Worm (Caenorhabditis elegans) whole organism, L2 larva: ENCODE results near the gene gadr-2.

Experiments
- C34F6.9 ChIP-seq: fragments of 150-350 bp; optimal IDR thresholded peaks from 2 replicates; lab custom pipeline; 2014; ENCODE audit warnings: missing biosample characterization, missing genetic modification characterization
- F13H6.1 ChIP-seq: sonication (generic microtip); optimal IDR thresholded peaks from 2 replicates; lab custom pipeline; 2016; ENCODE audit warnings: missing genetic modification characterization, missing compliant biosample characterization
- R02D3.7 ChIP-seq: fragments of 150-350 bp; optimal IDR thresholded peaks from 2 replicates; lab custom pipeline; 2014; ENCODE audit warnings: missing biosample characterization, missing genetic modification characterization
- Y55F3AM.14 ChIP-seq: fragments of 200-800 bp; sonication (Bioruptor generic); optimal IDR thresholded peaks from 2 replicates; lab custom pipeline; 2018; ENCODE audit warnings: mild to moderate bottlenecking, missing genetic modification characterization, missing compliant biosample characterization
- alr-1 ChIP-seq: fragments of 150-350 bp; optimal IDR thresholded peaks from 2 replicates; lab custom pipeline; 2014; ENCODE audit warnings: missing biosample characterization, missing genetic modification characterization
- aly-2 ChIP-seq: fragments of 150-350 bp; optimal IDR thresholded peaks from 2 replicates; lab custom pipeline; 2014; ENCODE audit warnings: missing biosample characterization, missing genetic modification characterization
- ama-1 ChIP-seq: fragments of 150-350 bp; optimal IDR thresholded peaks from 2 replicates; lab custom pipeline; 2018; ENCODE audit warnings: inconsistent platforms
- blmp-1 ChIP-seq: sonication (generic microtip); optimal IDR thresholded peaks from 2 replicates; lab custom pipeline; 2017; ENCODE audit warnings: missing genetic modification characterization, mild to moderate bottlenecking, missing compliant biosample characterization, antibody characterized with exemption, moderate library complexity; ENCODE audit not compliant: insufficient read depth
- ceh-16 ChIP-seq: fragments of 150-350 bp; optimal IDR thresholded peaks from 2 replicates; lab custom pipeline; 2014; ENCODE audit warnings: missing biosample characterization, missing genetic modification characterization
- ceh-82 ChIP-seq: fragments of 150-350 bp; optimal IDR thresholded peaks from 2 replicates; lab custom pipeline; 2014; ENCODE audit warnings: missing biosample characterization, missing genetic modification characterization
- crh-2 ChIP-seq: sonication (generic microtip); optimal IDR thresholded peaks from 2 replicates; lab custom pipeline; 2017; ENCODE audit warnings: missing biosample characterization, missing genetic modification characterization
- dmd-4 ChIP-seq: sonication (generic microtip); optimal IDR thresholded peaks from 2 replicates; lab custom pipeline; 2017; ENCODE audit warnings: missing biosample characterization, missing genetic modification characterization
- egl-27 ChIP-seq: sonication (generic microtip); optimal IDR thresholded peaks from 3 replicates; lab custom pipeline; 2017; ENCODE audit warnings: missing biosample characterization, missing genetic modification reagents, missing genetic modification characterization
- elt-3 ChIP-seq: sonication (generic microtip); optimal IDR thresholded peaks from 2 replicates; lab custom pipeline; 2017; ENCODE audit warnings: missing biosample characterization, missing genetic modification characterization
- fos-1 ChIP-seq: fragments of 150-350 bp; optimal IDR thresholded peaks from 2 replicates; lab custom pipeline; 2014; ENCODE audit warnings: missing biosample characterization, missing genetic modification characterization
- gmeb-1 ChIP-seq: fragments of 150-350 bp; optimal IDR thresholded peaks from 2 replicates; lab custom pipeline; 2014; ENCODE audit warnings: missing biosample characterization, missing genetic modification characterization
- lin-11 ChIP-seq: fragments of 150-350 bp; sonication (generic microtip); optimal IDR thresholded peaks from 2 replicates; lab custom pipeline; 2014; ENCODE audit warnings: missing biosample characterization, missing genetic modification characterization, inconsistent platforms, mixed read lengths
- lin-39 ChIP-seq: fragments of 150-350 bp; optimal IDR thresholded peaks from 2 replicates; lab custom pipeline; 2014; ENCODE audit warnings: missing biosample characterization, missing genetic modification reagents, missing genetic modification characterization
- lsy-2 ChIP-seq, 2 experiments: fragments of 150-350 bp in 1 of 2; sonication (generic microtip) in 1 of 2; optimal IDR thresholded peaks; 2 replicates each; lab custom pipeline; 2014 to 2017; ENCODE audit warnings: missing biosample characterization in 2 of 2, missing genetic modification characterization in 2 of 2
- mab-5 ChIP-seq: fragments of 150-350 bp; optimal IDR thresholded peaks from 2 replicates; lab custom pipeline; 2014; ENCODE audit warnings: missing biosample characterization, missing genetic modification characterization
- mdl-1 ChIP-seq, 2 experiments: fragments of 150-350 bp in 1 of 2; sonication (generic microtip) in 1 of 2; optimal IDR thresholded peaks; 2 replicates each; lab custom pipeline; 2017; ENCODE audit warnings: missing biosample characterization in 2 of 2, missing genetic modification characterization in 2 of 2
- nhr-10 ChIP-seq: sonication (generic microtip); optimal IDR thresholded peaks from 2 replicates; lab custom pipeline; 2017; ENCODE audit warnings: missing biosample characterization, missing genetic modification characterization
- nhr-11 ChIP-seq: fragments of 150-350 bp; optimal IDR thresholded peaks from 2 replicates; lab custom pipeline; 2014; ENCODE audit warnings: missing biosample characterization, missing genetic modification characterization
- nhr-12 ChIP-seq: fragments of 150-350 bp; optimal IDR thresholded peaks from 2 replicates; lab custom pipeline; 2014; ENCODE audit warnings: missing biosample characterization, missing genetic modification characterization
- nhr-129 ChIP-seq: fragments of 150-350 bp; optimal IDR thresholded peaks from 2 replicates; lab custom pipeline; 2014; ENCODE audit warnings: missing biosample characterization, missing genetic modification characterization
- nhr-21 ChIP-seq: fragments of 150-350 bp; optimal IDR thresholded peaks from 2 replicates; lab custom pipeline; 2014; ENCODE audit warnings: missing biosample characterization, missing genetic modification characterization
- nhr-23 ChIP-seq: fragments of 150-350 bp; optimal IDR thresholded peaks from 2 replicates; lab custom pipeline; 2014; ENCODE audit warnings: missing biosample characterization, missing genetic modification reagents, missing genetic modification characterization
- nhr-237 ChIP-seq: fragments of 150-350 bp; optimal IDR thresholded peaks from 2 replicates; lab custom pipeline; 2014; ENCODE audit warnings: missing biosample characterization, missing genetic modification characterization
- nhr-25 ChIP-seq: fragments of 150-350 bp; sonication (generic microtip); optimal IDR thresholded peaks from 3 replicates; lab custom pipeline; 2014; ENCODE audit warnings: missing biosample characterization, missing genetic modification characterization
- nhr-6 ChIP-seq: fragments of 150-350 bp; optimal IDR thresholded peaks from 2 replicates; lab custom pipeline; 2014; ENCODE audit warnings: missing biosample characterization, missing genetic modification characterization
- nhr-77 ChIP-seq: fragments of 150-350 bp; optimal IDR thresholded peaks from 2 replicates; lab custom pipeline; 2014; ENCODE audit warnings: missing biosample characterization, missing genetic modification characterization
- peb-1 ChIP-seq: fragments of 150-350 bp; optimal IDR thresholded peaks from 2 replicates; lab custom pipeline; 2014; ENCODE audit warnings: missing biosample characterization, missing genetic modification characterization
- sem-4 ChIP-seq: fragments of 150-350 bp; optimal IDR thresholded peaks from 2 replicates; lab custom pipeline; 2014; ENCODE audit warnings: missing biosample characterization, missing genetic modification reagents, missing genetic modification characterization
- skn-1 ChIP-seq: sonication (generic microtip); optimal IDR thresholded peaks from 2 replicates; lab custom pipeline; 2017; ENCODE audit warnings: missing biosample characterization, missing genetic modification characterization
- sma-3 ChIP-seq: sonication (generic microtip); optimal IDR thresholded peaks from 2 replicates; lab custom pipeline; 2016; ENCODE audit warnings: missing genetic modification reagents, missing genetic modification characterization, missing compliant biosample characterization
- sma-9 ChIP-seq, 2 experiments: fragments of 150-350 bp in 1 of 2; sonication (generic microtip) in 1 of 2; optimal IDR thresholded peaks; 2 replicates each; lab custom pipeline; 2014 to 2016; ENCODE audit warnings: missing genetic modification characterization in 2 of 2, mild to moderate bottlenecking in 1 of 2, missing biosample characterization in 1 of 2, missing compliant biosample characterization in 1 of 2, missing genetic modification reagents in 1 of 2, moderate library complexity in 1 of 2
- snpc-4 ChIP-seq: fragments of 150-350 bp; optimal IDR thresholded peaks from 2 replicates; lab custom pipeline; 2014; ENCODE audit warnings: missing biosample characterization, missing genetic modification characterization
- unc-39 ChIP-seq: fragments of 150-350 bp; optimal IDR thresholded peaks from 2 replicates; lab custom pipeline; 2014; ENCODE audit warnings: missing biosample characterization, missing genetic modification characterization
- unc-55 ChIP-seq: fragments of 150-350 bp; sonication (generic microtip); optimal IDR thresholded peaks from 3 replicates; lab custom pipeline; 2014; ENCODE audit warnings: missing biosample characterization, missing genetic modification reagents, missing genetic modification characterization
- unc-62 ChIP-seq: fragments of 150-350 bp; optimal IDR thresholded peaks from 2 replicates; lab custom pipeline; 2014; ENCODE audit warnings: missing biosample characterization, missing genetic modification reagents, missing genetic modification characterization
- zag-1 ChIP-seq: fragments of 150-350 bp; optimal IDR thresholded peaks from 2 replicates; lab custom pipeline; 2014; ENCODE audit warnings: missing biosample characterization, missing genetic modification characterization
- ztf-1 ChIP-seq: fragments of 200-800 bp; sonication (Bioruptor generic); conservative IDR thresholded peaks from 2 replicates; pipeline ENCODE4 v1.3.6; 2022; ENCODE audit warnings: missing genetic modification characterization, missing compliant biosample characterization
- ztf-11 ChIP-seq: sonication (generic microtip); optimal IDR thresholded peaks from 2 replicates; lab custom pipeline; 2017; ENCODE audit warnings: missing biosample characterization, missing genetic modification characterization
- ztf-4 ChIP-seq: fragments of 150-350 bp; optimal IDR thresholded peaks from 2 replicates; lab custom pipeline; 2014; ENCODE audit warnings: missing biosample characterization, missing genetic modification characterization

gadr-2 gene

ce11 chrIV:9485040-9485439 is at the start of gene gadr-2:
Gene gadr-2, minus strand, starts transcription at chrIV:9485140.
- TF ChIP-seq sma-9 (GFP tag; optimal IDR thresholded peaks at IDR 0.05; lab: Kevin White, UChicago) (no peak), sma-9 (tag; optimal IDR thresholded peaks at IDR 0.05; lab: Kevin White, UChicago) (no peak), ztf-11 (tag; lab: Kevin White, UChicago) (no peak), F13H6.1 (tag; lab: Kevin White, UChicago) (no peak), nhr-11 (tag; lab: Kevin White, UChicago) (no peak), gmeb-1 (tag; lab: Kevin White, UChicago) (no peak), aly-2 (tag; lab: Kevin White, UChicago) (no peak), nhr-12 (tag; lab: Kevin White, UChicago) (no peak), nhr-23 (tag; lab: Kevin White, UChicago) (no peak), snpc-4 (tag; lab: Kevin White, UChicago) (no peak), lsy-2 (tag; optimal IDR thresholded peaks at IDR 0.05; lab: Kevin White, UChicago) (no peak), Y55F3AM.14 (GFP tag; lab: Kevin White, UChicago) (no peak), peb-1 (tag; lab: Kevin White, UChicago) (no peak), nhr-129 (tag; lab: Kevin White, UChicago) (no peak), blmp-1 (tag; lab: Kevin White, UChicago) (no peak), nhr-10 (tag; lab: Kevin White, UChicago) (no peak), ceh-16 (tag; lab: Kevin White, UChicago) (no peak), nhr-25 (no peak), dmd-4 (tag; lab: Kevin White, UChicago) (no peak)

- TF ChIP-seq unc-39 (tag; lab: Kevin White, UChicago) (no peak), nhr-23 (tag; lab: Kevin White, UChicago) (no peak), nhr-77 (tag; lab: Kevin White, UChicago) (no peak), F13H6.1 (tag; lab: Kevin White, UChicago) (peak; percentile 9), lin-11 (tag; lab: Kevin White, UChicago) (no peak), C34F6.9 (peak; percentile 20), unc-62 (GFP tag; lab: Kevin White, UChicago) (no peak), mab-5 (tag; lab: Kevin White, UChicago) (no peak), nhr-21 (tag; lab: Kevin White, UChicago) (peak; percentile 41), aly-2 (tag; lab: Kevin White, UChicago) (no peak), R02D3.7 (tag; lab: Kevin White, UChicago) (no peak), unc-55 (GFP tag; lab: Kevin White, UChicago) (no peak), Y55F3AM.14 (GFP tag; lab: Kevin White, UChicago) (no peak), blmp-1 (tag; lab: Kevin White, UChicago) (peak; percentile 67), lin-39 (tag; lab: Kevin White, UChicago) (no peak), ceh-82 (tag; lab: Kevin White, UChicago) (no peak), gmeb-1 (tag; lab: Kevin White, UChicago) (peak; percentile 50), nhr-12 (tag; lab: Kevin White, UChicago) (no peak), nhr-25 (peak; percentile 89), ama-1 (lab: Kevin White, UChicago) (no peak), nhr-129 (tag; lab: Kevin White, UChicago) (peak; percentile 63), alr-1 (tag; lab: Kevin White, UChicago) (no peak), zag-1 (tag; lab: Kevin White, UChicago) (no peak), egl-27 (tag; lab: Kevin White, UChicago) (peak; percentile 27), mdl-1 (tag; optimal IDR thresholded peaks at IDR 0.05; lab: Kevin White, UChicago) (no peak), sem-4 (tag; lab: Kevin White, UChicago) (no peak), nhr-11 (tag; lab: Kevin White, UChicago) (no peak), nhr-6 (tag; lab: Kevin White, UChicago) (no peak), snpc-4 (tag; lab: Kevin White, UChicago) (no peak), peb-1 (tag; lab: Kevin White, UChicago) (no peak), ztf-11 (tag; lab: Kevin White, UChicago) (no peak), crh-2 (peak; percentile 38), lsy-2 (tag; optimal IDR thresholded peaks at IDR 0.05; lab: Kevin White, UChicago) (peak in 1 of 2 experiments; percentile 34), fos-1 (peak; percentile 9), ztf-4 (tag; lab: Kevin White, UChicago) (no peak), nhr-10 (tag; lab: Kevin White, UChicago) (no peak), ztf-1 (GFP tag; lab: Robert Waterston, UW) (no peak), ceh-16 (tag; lab: Kevin White, UChicago) (peak; percentile 72), sma-9 (GFP tag; optimal IDR thresholded peaks at IDR 0.05; lab: Kevin White, UChicago) (peak; percentile 61), sma-9 (tag; optimal IDR thresholded peaks at IDR 0.05; lab: Kevin White, UChicago) (no peak), elt-3 (tag; lab: Kevin White, UChicago) (no peak), nhr-237 (tag; lab: Kevin White, UChicago) (no peak), dmd-4 (tag; lab: Kevin White, UChicago) (no peak), skn-1 (no peak), sma-3 (GFP tag; lab: Kevin White, UChicago) (peak; percentile 79)
These were observed 49.4 kb upstream of the gadr-2 start for ce11 chrIV:9534342-9534741.
